Worm (Caenorhabditis elegans): ENCODE results near the gene C11G6.2.

DNA sequence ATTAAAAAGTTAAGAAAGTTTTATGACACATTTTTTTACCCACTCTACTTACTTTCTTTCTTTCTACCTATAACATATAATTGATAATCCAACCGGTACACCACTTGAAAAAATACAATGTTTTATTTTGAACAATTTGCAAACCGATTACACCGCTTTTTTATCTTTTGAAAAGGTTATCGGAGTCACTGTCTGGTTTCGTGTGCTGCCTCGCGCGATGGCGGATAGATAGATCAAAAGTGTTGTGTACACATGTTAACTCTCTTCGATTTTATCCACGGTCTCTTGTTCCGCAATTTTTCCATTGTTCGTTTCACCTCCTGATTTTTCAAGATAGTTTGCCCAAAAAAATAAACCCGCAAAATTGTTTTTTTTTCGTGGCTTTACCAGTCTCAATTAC lies 38.1 kb downstream of the C11G6.2 start:
- TF ChIP-seq athp-1 (tag; optimal IDR thresholded peaks at IDR 0.05) (no peak), F52B5.7 (tag; optimal IDR thresholded peaks at IDR 0.05) (no peak), ztf-3 (GFP tag; optimal IDR thresholded peaks at IDR 0.05) (no peak), unc-62 (GFP tag; optimal IDR thresholded peaks at IDR 0.05) (no peak), Y67H2A.10 (GFP tag; conservative IDR thresholded peaks at IDR 0.05) (no peak), hlh-12 (tag; optimal IDR thresholded peaks at IDR 0.05) (no peak), ceh-27 (GFP tag; optimal IDR thresholded peaks at IDR 0.05) (no peak), snpc-4 (GFP tag; optimal IDR thresholded peaks at IDR 0.05) (no peak), snpc-4 (tag; optimal IDR thresholded peaks at IDR 0.05) (no peak), dpl-1 (GFP tag; optimal IDR thresholded peaks at IDR 0.05) (no peak), lag-1 (GFP tag; IDR thresholded peaks at IDR 0.05) (no peak)

Measured in whole organism, young adult.